Fruit fly (Drosophila melanogaster): ENCODE measurements around the gene HP4.

HP4 gene

DNA sequence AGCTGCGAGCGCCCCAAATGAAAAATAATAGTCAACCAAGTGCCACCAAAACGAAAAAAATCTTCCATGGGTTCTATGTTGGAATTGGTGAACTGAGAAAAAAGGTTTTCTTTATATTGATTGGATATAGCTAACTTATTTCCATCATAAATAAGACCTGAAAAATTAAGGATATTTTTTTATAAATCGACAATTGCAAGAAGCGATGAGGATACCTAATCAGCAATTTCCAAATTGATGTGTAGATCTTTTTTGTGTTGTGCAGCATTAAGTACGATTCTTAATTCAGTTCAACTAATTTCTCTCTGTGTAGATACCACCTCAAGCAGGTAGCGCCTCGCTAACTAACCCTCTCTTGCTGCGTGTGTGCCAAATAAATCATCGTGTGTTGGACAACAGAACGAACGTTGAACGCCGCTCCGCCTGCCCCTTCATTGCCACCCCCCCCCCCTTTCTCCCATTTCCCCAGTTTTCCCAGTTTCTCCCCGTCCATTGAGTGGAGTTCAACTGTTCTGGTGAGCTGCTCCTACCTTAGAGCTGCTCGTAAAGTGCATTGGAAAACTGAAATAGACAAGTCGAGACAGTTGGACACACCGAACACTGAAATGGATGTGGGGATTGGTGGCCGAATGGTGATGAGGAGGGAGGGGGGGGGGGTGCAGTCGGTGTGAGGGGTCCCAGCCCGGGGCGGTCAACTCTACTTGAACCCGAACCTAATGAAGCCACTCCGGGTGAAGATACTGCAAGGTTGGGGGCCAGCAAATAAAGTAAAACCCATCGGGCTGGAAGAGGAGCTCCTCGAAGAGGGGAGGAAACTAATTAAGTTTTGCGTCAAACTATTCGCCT, 13.1 kb upstream of the HP4 start (continued):
- no peak for TF ChIP-seq CG9705 (GFP tag; optimal IDR thresholded peaks at IDR 0.05)

DNA sequence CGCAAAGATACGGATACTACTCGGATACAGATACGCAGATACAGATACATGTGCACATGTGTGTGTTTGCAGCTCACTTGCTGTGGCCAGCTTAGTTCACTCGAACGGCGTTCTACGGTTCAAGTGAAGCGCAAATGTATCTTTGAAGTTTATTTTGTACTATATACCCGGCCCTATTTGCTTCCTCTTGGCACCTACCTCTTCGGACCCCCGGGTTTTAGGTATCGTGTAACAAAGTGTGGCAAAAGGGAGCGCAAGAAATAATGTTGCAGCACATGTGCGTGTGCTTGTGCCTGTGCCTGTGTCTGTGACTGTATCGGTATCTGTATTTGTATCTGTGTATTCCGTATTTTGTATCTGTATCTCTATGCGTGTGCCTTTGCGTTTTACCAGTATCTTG, 12.4 kb upstream of the HP4 start:
- no peak for TF ChIP-seq dmrt93B (GFP tag; optimal IDR thresholded peaks at IDR 0.05)
- TF ChIP-seq rgr (GFP tag; optimal IDR thresholded peaks at IDR 0.05), result no peak
- TF ChIP-seq ey (GFP tag; optimal IDR thresholded peaks at IDR 0.05), result no peak
- no peak for TF ChIP-seq Sp1 (GFP tag; optimal IDR thresholded peaks at IDR 0.05)
- no peak for TF ChIP-seq sv (GFP tag; optimal IDR thresholded peaks at IDR 0.05)
- TF ChIP-seq dsf (GFP tag; optimal IDR thresholded peaks at IDR 0.05; ENCODE audit: borderline replicate concordance), result no peak
- no peak for TF ChIP-seq Hr78 (GFP tag; optimal IDR thresholded peaks at IDR 0.05)
- TF ChIP-seq jim (GFP tag; optimal IDR thresholded peaks at IDR 0.05), result no peak
- no peak for TF ChIP-seq Dif (GFP tag; optimal IDR thresholded peaks at IDR 0.05; ENCODE audit: partially characterized antibody)
- no peak for TF ChIP-seq GATAd (GFP tag; optimal IDR thresholded peaks at IDR 0.05)
- TF ChIP-seq dl (GFP tag; optimal IDR thresholded peaks at IDR 0.05; ENCODE audit: insufficient read depth in 1 of 2, partially characterized antibody in 2 of 2), result no peak
- TF ChIP-seq Hr83 (GFP tag; optimal IDR thresholded peaks at IDR 0.05; ENCODE audit: poor library complexity, severe bottlenecking), result no peak

DNA sequence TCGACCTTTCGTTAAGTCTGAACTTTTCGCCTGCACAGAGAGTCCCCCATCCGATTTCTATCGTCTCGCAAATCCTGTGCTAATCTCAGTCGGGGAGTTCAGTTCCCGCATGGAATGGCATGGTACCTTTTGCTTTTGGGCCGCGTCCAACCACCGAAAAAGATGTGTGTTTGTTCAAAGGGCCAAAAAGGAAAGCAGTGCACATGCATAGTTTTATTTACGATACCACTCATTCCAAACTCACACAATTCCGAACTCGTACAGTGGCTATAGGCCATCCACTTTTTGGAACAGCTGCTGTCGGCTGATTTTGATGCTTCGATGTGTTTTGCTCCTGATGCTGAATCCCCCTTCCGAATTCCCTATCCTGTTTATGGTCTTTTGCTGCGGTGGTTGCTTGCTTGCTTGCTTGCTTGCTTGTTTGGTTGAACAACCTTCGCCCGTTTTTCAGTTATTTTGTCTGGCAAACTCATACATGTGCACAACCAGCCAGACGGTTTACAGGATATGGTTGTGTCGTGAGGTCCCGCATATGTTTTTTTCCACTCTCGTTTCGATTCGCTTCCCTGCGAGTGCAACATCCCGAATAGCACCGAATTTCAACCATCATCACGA, 8.8 kb upstream of the HP4 start:
- TF ChIP-seq woc (GFP tag; optimal IDR thresholded peaks at IDR 0.05), result peak; percentile 61
- TF ChIP-seq psq (GFP tag; optimal IDR thresholded peaks at IDR 0.05), result peak; percentile 14
- TF ChIP-seq OdsH (GFP tag; optimal IDR thresholded peaks at IDR 0.05), result no peak

DNA sequence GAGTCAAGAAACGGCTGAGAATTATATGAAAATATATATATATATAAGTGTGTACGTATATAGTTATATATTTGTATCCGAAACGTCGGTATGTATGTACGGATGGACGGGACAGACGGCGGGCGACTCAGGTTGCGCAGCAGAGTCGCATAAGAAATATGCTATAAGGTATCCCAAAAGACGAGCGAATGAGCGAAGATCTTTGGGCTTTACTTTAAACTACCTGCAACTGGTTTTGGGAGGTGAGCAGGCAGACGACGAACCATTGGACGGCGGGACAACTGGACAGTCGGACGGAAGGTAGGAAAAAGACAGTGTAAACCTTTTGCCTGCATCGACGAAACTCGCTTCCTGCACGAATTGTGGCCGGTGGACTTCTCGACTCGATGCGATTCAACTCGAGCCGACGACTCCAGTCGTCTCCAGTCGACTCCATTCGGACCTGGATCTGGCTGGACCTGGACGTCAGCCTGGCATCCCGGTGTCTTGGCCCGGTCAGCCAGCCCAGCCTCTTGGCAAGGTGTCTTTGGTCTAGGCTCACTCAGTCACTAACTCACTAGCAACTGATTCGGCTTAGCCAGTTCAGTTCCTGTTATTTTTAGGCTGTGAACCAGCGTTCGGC, 7.8 kb upstream of the HP4 start:
- TF ChIP-seq h (GFP tag; optimal IDR thresholded peaks at IDR 0.05) (no peak), ey (GFP tag; optimal IDR thresholded peaks at IDR 0.05) (no peak), Rel (GFP tag; optimal IDR thresholded peaks at IDR 0.05) (no peak), Rel (tag; optimal IDR thresholded peaks at IDR 0.05) (peak; percentile 12)

DNA sequence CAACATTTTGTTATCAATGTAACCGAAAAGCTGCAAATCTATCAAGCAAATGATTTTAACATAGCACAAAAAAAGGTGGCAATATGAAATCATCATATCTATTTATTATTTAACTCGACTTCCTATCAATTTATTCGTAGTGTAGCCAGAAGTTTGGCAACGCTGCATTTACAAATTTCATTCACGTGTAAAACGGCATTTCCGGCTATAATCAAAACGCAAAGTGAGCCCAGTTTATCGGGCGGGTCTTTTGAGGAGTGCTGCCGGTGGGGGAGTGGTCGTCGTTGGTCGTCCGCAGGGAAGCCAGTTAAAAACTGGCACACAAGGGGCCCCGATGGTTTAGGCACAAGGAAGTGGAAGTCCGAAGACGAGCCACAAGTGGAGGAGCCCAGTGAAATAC, 6.0 kb upstream of the HP4 start:
- TF ChIP-seq fru (GFP tag; optimal IDR thresholded peaks at IDR 0.05), result no peak
- no peak for TF ChIP-seq usp (GFP tag; optimal IDR thresholded peaks at IDR 0.05)
- no peak for TF ChIP-seq tai (GFP tag; optimal IDR thresholded peaks at IDR 0.05)
- peak; percentile 46 for TF ChIP-seq Dfd (GFP tag; optimal IDR thresholded peaks at IDR 0.05)
- TF ChIP-seq dl (GFP tag; optimal IDR thresholded peaks at IDR 0.05; ENCODE audit: insufficient read depth in 1 of 2, partially characterized antibody in 2 of 2), result no peak
- TF ChIP-seq h (GFP tag; optimal IDR thresholded peaks at IDR 0.05), result no peak

DNA sequence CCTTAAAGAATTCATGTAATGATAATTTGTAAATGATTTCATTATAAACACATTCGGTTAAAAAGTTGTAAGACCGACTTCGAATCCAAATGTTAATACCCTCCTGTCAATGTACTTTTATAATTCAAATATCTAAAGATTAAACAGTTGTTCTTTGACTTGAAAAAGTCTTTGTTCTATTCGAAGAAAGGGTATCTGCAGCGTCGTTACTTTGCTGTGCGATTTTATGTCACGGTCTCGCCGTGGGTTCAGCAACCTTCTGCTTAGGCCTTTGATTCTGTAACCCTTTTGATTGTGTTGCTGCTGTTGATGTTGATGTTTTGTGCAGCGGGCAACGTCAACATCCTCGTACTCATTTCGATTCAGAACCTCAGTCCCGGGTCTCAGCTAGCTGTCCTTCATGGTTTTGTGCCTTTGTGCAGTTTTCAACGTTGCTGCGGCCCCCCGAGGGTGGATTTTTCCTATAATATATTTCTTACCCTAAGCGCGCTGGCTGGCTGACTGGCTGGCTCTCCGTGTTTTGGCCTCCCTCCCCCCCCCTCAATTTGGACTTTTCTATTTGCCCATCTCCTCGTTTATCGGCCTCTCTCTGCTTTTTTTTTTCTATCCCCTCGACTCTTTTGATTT, 5.4 kb upstream of the HP4 start:
- peak; percentile 25 for TF ChIP-seq woc (GFP tag; optimal IDR thresholded peaks at IDR 0.05)
- no peak for TF ChIP-seq usp (GFP tag; optimal IDR thresholded peaks at IDR 0.05)
- peak; percentile 83 for TF ChIP-seq Dfd (GFP tag; optimal IDR thresholded peaks at IDR 0.05)

Measured in whole organism, wandering third instar larva.